Fruit fly (Drosophila melanogaster) S2 (cell line): ENCODE results near the gene CG17010.

Experiments
- CG8478 ChIP-seq: fragments of >200 bp; optimal IDR thresholded peaks from 2 replicates; lab custom pipeline; 2018
- CTCF ChIP-seq, 2 experiments: fragments of >200 bp; optimal IDR thresholded peaks; 2 replicates each; lab custom pipeline; 2018

dm6 chr2L:12397974-12398373 lies 41.7 kb downstream of the CG17010 start, which contains the start of gene Pkd2:
- TF ChIP-seq CG8478 (no peak), CTCF (optimal IDR thresholded peaks at IDR 0.05; lab: Kevin White, UChicago) (no peak)
